Worm (Caenorhabditis elegans) whole organism, L4/young adult: ENCODE results near the gene R01H2.7.

Experiments used
- W03F9.2 ChIP-seq: fragments of 150-350 bp; optimal IDR thresholded peaks from 2 replicates; lab custom pipeline; 2014; ENCODE audit warnings: missing biosample characterization, missing genetic modification characterization
- dao-5 ChIP-seq: sonication (generic microtip); optimal IDR thresholded peaks from 2 replicates; lab custom pipeline; 2016; ENCODE audit warnings: missing genotype, missing genetic modification characterization, moderate library complexity, missing compliant biosample characterization
- him-1 ChIP-seq: sonication (generic microtip); optimal IDR thresholded peaks from 2 replicates; lab custom pipeline; 2016; ENCODE audit warnings: missing genotype, missing genetic modification reagents, missing genetic modification characterization, missing compliant biosample characterization

DNA sequence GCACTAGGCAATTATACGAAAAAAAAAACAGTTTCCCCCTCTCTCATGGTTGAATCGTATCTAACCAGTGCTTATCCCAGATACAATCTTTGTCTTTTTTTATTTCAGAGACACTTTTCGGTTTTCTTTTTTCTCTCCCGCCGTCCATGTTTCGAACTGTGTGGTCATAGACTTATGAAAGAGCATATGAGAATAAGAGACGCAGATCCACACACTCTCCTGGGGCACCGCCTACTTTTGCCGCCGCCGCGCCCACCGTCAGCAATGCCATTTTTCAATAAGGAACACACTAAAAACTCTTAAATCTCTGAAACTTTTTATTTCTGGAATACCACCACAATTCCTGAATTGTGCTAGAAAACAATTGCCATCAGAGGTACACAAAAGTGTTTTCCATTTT lies 55.6 kb downstream of the R01H2.7 start, which contains the start of gene prk-1:
- TF ChIP-seq him-1 (tag; lab: Kevin White, UChicago), result no peak
- no peak for TF ChIP-seq dao-5 (tag; lab: Kevin White, UChicago)
- no peak for TF ChIP-seq W03F9.2 (tag; lab: Kevin White, UChicago)
